Fruit fly (Drosophila melanogaster): ENCODE results near the gene CG10184.

The CG10184 gene

DNA sequence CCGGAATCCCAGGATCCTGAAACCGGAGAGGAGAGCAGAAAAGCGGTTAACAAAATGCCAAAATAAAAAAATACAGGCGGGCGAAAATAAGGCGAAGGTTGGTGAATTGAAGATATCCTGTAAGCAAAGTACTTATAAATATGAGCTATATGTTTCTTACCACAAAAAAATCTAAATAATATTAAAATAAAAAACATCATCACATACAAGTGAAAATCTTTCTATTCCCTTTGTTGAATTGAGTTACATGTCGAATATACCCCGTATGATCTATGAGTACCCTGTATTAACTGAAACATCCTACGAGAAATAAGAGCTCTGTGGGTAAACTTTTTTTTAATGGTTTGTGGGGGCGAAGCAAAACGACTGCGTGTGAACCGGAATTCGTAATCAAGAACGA is 6.8 kb upstream of the CG10184 start (continued):
- 0 out of 2 replicates have a peak, but pooled peaks have one; percentile 14 for TF ChIP-seq Taf1 (GFP tag; IDR thresholded peaks at IDR 0.05)
- TF ChIP-seq slbo (GFP tag; IDR thresholded peaks at IDR 0.05), result peak; percentile 71
- peak; percentile 67 for TF ChIP-seq D19B (GFP tag; optimal IDR thresholded peaks at IDR 0.05)
- TF ChIP-seq Rfx (GFP tag; IDR thresholded peaks at IDR 0.05), result 0 out of 2 replicates have a peak, but pooled peaks have one; percentile 62
- peak; percentile 43 for TF ChIP-seq Ptx1 (GFP tag; IDR thresholded peaks at IDR 0.05)
- peak; percentile 4 for TF ChIP-seq CG12659 (GFP tag; optimal IDR thresholded peaks at IDR 0.05)
- TF ChIP-seq dmrt99B (tag; optimal IDR thresholded peaks at IDR 0.05), result peak; percentile 56
- peak; percentile 71 for TF ChIP-seq lab (GFP tag; optimal IDR thresholded peaks at IDR 0.05)
- TF ChIP-seq Hand (GFP tag; optimal IDR thresholded peaks at IDR 0.05), result peak; percentile 24
- no peak for TF ChIP-seq CG12744 (GFP tag; optimal IDR thresholded peaks at IDR 0.05)
- TF ChIP-seq Hmr (GFP tag; optimal IDR thresholded peaks at IDR 0.05), result peak; percentile 52
- TF ChIP-seq CG3407 (GFP tag; optimal IDR thresholded peaks at IDR 0.05), result no peak
- peak; percentile 11 for TF ChIP-seq caup (GFP tag; optimal IDR thresholded peaks at IDR 0.05; ENCODE audit: severe bottlenecking)
- peak; percentile 82 for TF ChIP-seq CG18599 (GFP tag; optimal IDR thresholded peaks at IDR 0.05)
- no peak for TF ChIP-seq Gug (GFP tag; IDR thresholded peaks at IDR 0.05)
- TF ChIP-seq CG2678 (tag; optimal IDR thresholded peaks at IDR 0.05), result peak; percentile 64
- TF ChIP-seq wor (GFP tag; IDR thresholded peaks at IDR 0.05), result no peak
- no peak for TF ChIP-seq Opbp (GFP tag; IDR thresholded peaks at IDR 0.05; ENCODE audit: partially characterized antibody)

- peak; percentile 55; the same call in 1 of the 2 replicates for TF ChIP-seq CG10321 (GFP tag; IDR thresholded peaks at IDR 0.05)
- TF ChIP-seq ranshi (GFP tag; IDR thresholded peaks at IDR 0.05), result no peak
- TF ChIP-seq CG13775 (GFP tag; optimal IDR thresholded peaks at IDR 0.05), result no peak
- 0 out of 2 replicates have a peak, but pooled peaks have one; percentile 7 for TF ChIP-seq MBD-R2 (GFP tag; IDR thresholded peaks at IDR 0.05)
- peak; percentile 67 for TF ChIP-seq Scr (GFP tag; IDR thresholded peaks at IDR 0.05; ENCODE audit: partially characterized antibody)
- TF ChIP-seq bbx (GFP tag; IDR thresholded peaks at IDR 0.05; ENCODE audit: partially characterized antibody), result peak; percentile 63
- no peak for TF ChIP-seq lilli (GFP tag; optimal IDR thresholded peaks at IDR 0.05)
- peak; percentile 20; the same call in 1 of the 2 replicates for TF ChIP-seq hbn (GFP tag; IDR thresholded peaks at IDR 0.05; ENCODE audit: partially characterized antibody)
- peak; percentile 52 for TF ChIP-seq Fer1 (GFP tag; optimal IDR thresholded peaks at IDR 0.05)
- no peak for TF ChIP-seq CG6854 (GFP tag; optimal IDR thresholded peaks at IDR 0.05)
- TF ChIP-seq hb (GFP tag; IDR thresholded peaks at IDR 0.05; ENCODE audit: partially characterized antibody), result peak; percentile 64; the same call in 1 of the 3 replicates
- TF ChIP-seq inv (GFP tag; IDR thresholded peaks at IDR 0.05; ENCODE audit: partially characterized antibody), result 0 out of 2 replicates have a peak, but pooled peaks have one; percentile 22
- TF ChIP-seq CG8478 (optimal IDR thresholded peaks at IDR 0.05), result peak; percentile 80
- no peak for TF ChIP-seq pan (optimal IDR thresholded peaks at IDR 0.05)
- no peak for TF ChIP-seq pan (GFP tag; optimal IDR thresholded peaks at IDR 0.05 in 1 of 2, IDR thresholded peaks at IDR 0.05 in 1 of 2)
- TF ChIP-seq Bgb (GFP tag; IDR thresholded peaks at IDR 0.05; ENCODE audit: partially characterized antibody), result peak; percentile 81
- peak; percentile 17 for TF ChIP-seq CG3281 (GFP tag; optimal IDR thresholded peaks at IDR 0.05)
- TF ChIP-seq CG14860 (GFP tag; IDR thresholded peaks at IDR 0.05; ENCODE audit: partially characterized antibody), result peak; percentile 69; the same call in 2 of the 3 replicates
- peak; percentile 72 for TF ChIP-seq Med (GFP tag)
- TF ChIP-seq CG12071 (GFP tag; optimal IDR thresholded peaks at IDR 0.05), result peak; percentile 49
- TF ChIP-seq CG7987 (GFP tag; optimal IDR thresholded peaks at IDR 0.05), result peak; percentile 21
- 0 out of 2 replicates have a peak, but pooled peaks have one; percentile 25 for TF ChIP-seq nerfin-2 (GFP tag; IDR thresholded peaks at IDR 0.05; ENCODE audit: partially characterized antibody)
- no peak for TF ChIP-seq hkb (optimal IDR thresholded peaks at IDR 0.05)
- peak; percentile 34; the same call in 1 of the 2 replicates for TF ChIP-seq hkb (GFP tag; IDR thresholded peaks at IDR 0.05)
- no peak for TF ChIP-seq pnt (GFP tag; optimal IDR thresholded peaks at IDR 0.05)
- peak; percentile 48; the same call in 1 of the 2 replicates for TF ChIP-seq unc-4 (GFP tag; IDR thresholded peaks at IDR 0.05; ENCODE audit: partially characterized antibody)
- peak; percentile 45 for TF ChIP-seq lab (GFP tag; optimal IDR thresholded peaks at IDR 0.05)
- TF ChIP-seq CG2116 (GFP tag; optimal IDR thresholded peaks at IDR 0.05), result peak; percentile 31
- peak; percentile 44 for TF ChIP-seq mirr (GFP tag; optimal IDR thresholded peaks at IDR 0.05)
- TF ChIP-seq CG6791 (GFP tag; IDR thresholded peaks at IDR 0.05; ENCODE audit: partially characterized antibody), result peak; percentile 70
- TF ChIP-seq Dbx (GFP tag; IDR thresholded peaks at IDR 0.05), result peak; percentile 13; the same call in 1 of the 3 replicates
Observed at dm6 chr3R:23601346-23601817, 3.9 kb downstream of the CG10184 start.
